Worm (Caenorhabditis elegans) whole organism, late embryonic: ENCODE measurements around the gene flp-15.

Experiments
- che-1 ChIP-seq: sonication (generic microtip); optimal IDR thresholded peaks from 2 replicates; lab custom pipeline; 2016; ENCODE audit warnings: mild to moderate bottlenecking, missing genetic modification characterization, missing compliant biosample characterization
- fax-1 ChIP-seq: sonication (generic microtip); optimal IDR thresholded peaks from 2 replicates; lab custom pipeline; 2016; ENCODE audit warnings: missing genotype, missing genetic modification characterization, missing compliant biosample characterization
- tbx-2 ChIP-seq: sonication (generic microtip); optimal IDR thresholded peaks from 2 replicates; lab custom pipeline; 2016; ENCODE audit warnings: missing genetic modification characterization, missing compliant biosample characterization
- unc-55 ChIP-seq: sonication (generic microtip); optimal IDR thresholded peaks from 2 replicates; lab custom pipeline; 2017; ENCODE audit warnings: missing biosample characterization, missing genetic modification reagents, missing genetic modification characterization

DNA sequence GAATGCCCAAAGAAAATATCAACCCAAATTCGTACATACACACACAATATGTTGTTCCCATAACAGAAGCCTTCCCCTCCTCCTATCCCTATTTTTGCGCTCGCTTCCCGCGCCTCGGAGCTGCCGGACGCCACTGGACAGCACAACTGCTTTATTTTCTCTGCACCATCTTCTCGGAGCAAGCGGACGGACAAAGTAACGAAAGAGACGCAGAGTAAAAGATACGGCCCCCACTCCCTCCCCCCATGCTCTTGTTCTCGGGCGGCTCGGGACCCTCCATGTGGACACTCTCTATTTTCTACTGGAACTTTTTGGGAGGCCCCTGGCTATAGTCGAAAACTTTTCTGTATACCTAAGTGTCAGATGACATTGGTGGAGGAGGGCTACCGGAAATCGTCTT is 30.2 kb upstream of the flp-15 start:
- no peak for TF ChIP-seq unc-55 (GFP tag; lab: Kevin White, UChicago)
- TF ChIP-seq che-1 (tag; lab: Kevin White, UChicago): no peak
- TF ChIP-seq tbx-2 (tag; lab: Kevin White, UChicago): peak; percentile 7
- TF ChIP-seq fax-1 (tag; lab: Kevin White, UChicago): no peak
